In genomic region chr2L:9921401-9921800, dm6 we compare ENCODE assay signal across 1 fruit fly cellular context.
TF ChIP-seq lines count a peak whose summit lies in the region.

Gene CG4592, plus strand, starts transcription at chr2L:9921633.

TF ChIP-seq in whole organism, embryonic, 481 proteins besides CTCF, POLR2A, EP300 and RAD21 (continued from another document):
- no peak for TF ChIP-seq CG4404 (GFP tag; IDR thresholded peaks at IDR 0.05; lab: Robert Waterston, UW)
- no peak for TF ChIP-seq ash1 (GFP tag; optimal IDR thresholded peaks at IDR 0.05; lab: Kevin White, UChicago)
- TF ChIP-seq Aef1 (GFP tag; IDR thresholded peaks at IDR 0.05; lab: Robert Waterston, UW): no peak
- peak; percentile 90 for TF ChIP-seq sens (GFP tag; lab: Kevin White, UChicago)
- peak; percentile 39; the same call in 1 of the 3 replicates for TF ChIP-seq CG11695 (GFP tag; IDR thresholded peaks at IDR 0.05; lab: Robert Waterston, UW)
- peak; percentile 45 for TF ChIP-seq her (GFP tag; optimal IDR thresholded peaks at IDR 0.05; lab: Kevin White, UChicago)
- no peak for TF ChIP-seq CG8944 (GFP tag; optimal IDR thresholded peaks at IDR 0.05; lab: Kevin White, UChicago)
- peak; percentile 94 for TF ChIP-seq sug (tag; optimal IDR thresholded peaks at IDR 0.05; lab: Kevin White, UChicago)
- TF ChIP-seq CG15696 (tag; optimal IDR thresholded peaks at IDR 0.05; lab: Kevin White, UChicago): peak; percentile 39
- no peak for TF ChIP-seq pum (GFP tag; optimal IDR thresholded peaks at IDR 0.05; lab: Kevin White, UChicago)
- TF ChIP-seq Taf1 (GFP tag; IDR thresholded peaks at IDR 0.05; lab: Robert Waterston, UW): no peak
- no peak for TF ChIP-seq Fer1 (GFP tag; optimal IDR thresholded peaks at IDR 0.05; lab: Kevin White, UChicago)
- TF ChIP-seq zen (tag; optimal IDR thresholded peaks at IDR 0.05; lab: Kevin White, UChicago): peak; percentile 48
- no peak for TF ChIP-seq CG33557 (GFP tag; optimal IDR thresholded peaks at IDR 0.05; lab: Kevin White, UChicago)
- no peak for TF ChIP-seq sd (tag; optimal IDR thresholded peaks at IDR 0.05; lab: Kevin White, UChicago)
- no peak for TF ChIP-seq Atf-2 (GFP tag; optimal IDR thresholded peaks at IDR 0.05; lab: Kevin White, UChicago)
- TF ChIP-seq en (GFP tag; optimal IDR thresholded peaks at IDR 0.05; lab: Kevin White, UChicago): no peak
- TF ChIP-seq pfk (GFP tag; optimal IDR thresholded peaks at IDR 0.05; lab: Kevin White, UChicago): peak; percentile 2
- peak; percentile 62; the same call in 1 of the 2 replicates for TF ChIP-seq HLH3B (GFP tag; IDR thresholded peaks at IDR 0.05; lab: Robert Waterston, UW)
- no peak for TF ChIP-seq fru (optimal IDR thresholded peaks at IDR 0.05; lab: Kevin White, UChicago)
- TF ChIP-seq shn (GFP tag; optimal IDR thresholded peaks at IDR 0.05; lab: Kevin White, UChicago): no peak
- TF ChIP-seq zf30C (GFP tag; optimal IDR thresholded peaks at IDR 0.05; lab: Kevin White, UChicago): no peak
- no peak for TF ChIP-seq sna (GFP tag; IDR thresholded peaks at IDR 0.05; lab: Robert Waterston, UW; ENCODE audit: partially characterized antibody)
- no peak for TF ChIP-seq Neu2 (GFP tag; optimal IDR thresholded peaks at IDR 0.05; lab: Kevin White, UChicago; ENCODE audit: borderline replicate concordance)
- no peak for TF ChIP-seq CG2678 (tag; optimal IDR thresholded peaks at IDR 0.05; lab: Kevin White, UChicago)
- TF ChIP-seq Usf (GFP tag; optimal IDR thresholded peaks at IDR 0.05; lab: Kevin White, UChicago): peak; percentile 22
